Worm (Caenorhabditis elegans): ENCODE data around the gene wrt-1.
A peak's percentile ranks its signal among the peaks of the same experiment; 100 is the strongest.

wrt-1 gene

DNA sequence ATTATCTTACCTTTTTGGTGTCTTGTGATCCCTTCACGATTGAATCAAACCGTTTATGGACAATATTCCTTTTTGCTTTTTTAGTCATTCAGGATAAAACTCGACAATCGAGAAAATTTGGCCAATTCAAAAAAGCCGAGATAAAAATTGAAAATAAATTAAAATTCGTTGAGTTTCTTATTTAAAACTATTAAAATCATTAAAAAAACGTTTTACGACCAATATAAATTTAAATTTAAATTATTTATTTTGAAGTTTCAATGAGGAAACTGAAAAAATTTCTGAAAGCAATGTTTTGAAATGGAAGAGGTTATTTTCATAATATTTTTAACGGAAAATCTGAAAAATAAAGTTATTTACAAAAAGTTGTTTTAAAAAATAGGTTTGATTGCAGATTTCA is 7.5 kb upstream of the wrt-1 start, which contains the start of gene ZK1290.15:
Gene ZK1290.15, plus strand, starts transcription at position 301 of the 400 bp plus-strand sequence.
- no peak for TF ChIP-seq odd-2 (tag; optimal IDR thresholded peaks at IDR 0.05)
- TF ChIP-seq nhr-11 (tag; optimal IDR thresholded peaks at IDR 0.05), result no peak
- TF ChIP-seq lin-11 (tag; optimal IDR thresholded peaks at IDR 0.05), result no peak
- TF ChIP-seq ahr-1 (tag; optimal IDR thresholded peaks at IDR 0.05), result no peak
- no peak for TF ChIP-seq pros-1 (tag; optimal IDR thresholded peaks at IDR 0.05)
- no peak for TF ChIP-seq sox-2 (GFP tag; IDR thresholded peaks at IDR 0.05)
- TF ChIP-seq ceh-45 (GFP tag; IDR thresholded peaks at IDR 0.05), result no peak
- no peak for TF ChIP-seq pag-3 (tag; optimal IDR thresholded peaks at IDR 0.05; ENCODE audit: borderline replicate concordance)
- no peak for TF ChIP-seq C38D4.7 (GFP tag; optimal IDR thresholded peaks at IDR 0.05)
- TF ChIP-seq unc-3 (GFP tag; conservative IDR thresholded peaks at IDR 0.05), result no peak
- no peak for TF ChIP-seq unc-3 (tag; optimal IDR thresholded peaks at IDR 0.05)
- TF ChIP-seq pat-9 (tag; optimal IDR thresholded peaks at IDR 0.05), result no peak
- TF ChIP-seq tbx-7 (tag; optimal IDR thresholded peaks at IDR 0.05), result no peak
- TF ChIP-seq lim-6 (tag; optimal IDR thresholded peaks at IDR 0.05), result no peak
- no peak for TF ChIP-seq dve-1 (tag; optimal IDR thresholded peaks at IDR 0.05)
- no peak for TF ChIP-seq ceh-31 (tag; optimal IDR thresholded peaks at IDR 0.05)
- no peak for TF ChIP-seq ceh-22 (tag; optimal IDR thresholded peaks at IDR 0.05)
- no peak for TF ChIP-seq hlh-15 (tag; optimal IDR thresholded peaks at IDR 0.05)
- no peak for TF ChIP-seq gmeb-2 (tag; optimal IDR thresholded peaks at IDR 0.05)
- TF ChIP-seq fkh-10 (GFP tag; optimal IDR thresholded peaks at IDR 0.05), result no peak

DNA sequence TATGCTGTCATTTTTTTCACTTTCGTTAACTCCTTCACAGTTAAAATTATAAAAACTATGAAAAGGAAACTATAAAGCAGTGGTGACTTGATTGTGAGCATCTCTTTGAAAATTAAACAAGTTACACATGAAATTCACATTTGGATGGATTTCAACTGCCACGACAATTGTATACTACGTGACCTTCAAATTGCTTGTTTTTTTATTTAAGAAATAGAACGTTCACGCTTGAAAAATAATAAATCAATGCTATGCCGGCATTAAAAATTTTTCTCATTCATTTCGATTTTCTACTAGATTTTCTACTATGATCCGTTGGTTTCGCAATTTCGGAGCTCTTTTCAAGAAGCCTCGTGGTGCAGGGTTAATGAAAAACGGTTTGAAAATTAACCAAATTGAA is 5.3 kb upstream of the wrt-1 start, which contains the start of the genes ZK1290.7 and rnh-1.1:
Gene ZK1290.7, minus strand, starts transcription at position 101 of the 400 bp plus-strand sequence.
Gene rnh-1.1, plus strand, starts transcription at position 281 of the 400 bp plus-strand sequence.
- no peak for TF ChIP-seq ztf-16 (tag; optimal IDR thresholded peaks at IDR 0.05)

DNA sequence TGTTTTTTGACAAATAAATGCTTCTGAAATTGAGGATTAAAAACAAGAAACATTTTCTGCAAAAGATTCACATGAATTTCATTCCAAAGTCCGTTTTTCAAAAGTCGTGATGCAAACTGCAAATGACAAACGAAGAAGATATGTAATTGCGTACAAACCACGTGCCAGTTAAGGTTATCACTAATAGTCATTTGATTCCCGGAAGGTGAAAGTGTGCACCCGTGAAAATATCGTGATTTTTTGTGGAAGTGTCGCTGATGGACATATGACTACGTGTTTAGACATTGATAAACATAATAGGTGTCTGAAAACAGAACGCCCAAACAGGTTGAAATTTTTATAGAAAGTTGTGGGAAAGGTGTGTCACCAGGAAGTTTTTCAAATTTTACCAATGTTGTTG is 2.6 kb upstream of the wrt-1 start:
- no peak for TF ChIP-seq npax-4 (tag; optimal IDR thresholded peaks at IDR 0.05)
- no peak for TF ChIP-seq unc-3 (GFP tag; conservative IDR thresholded peaks at IDR 0.05)
- no peak for TF ChIP-seq unc-3 (tag; optimal IDR thresholded peaks at IDR 0.05)

DNA sequence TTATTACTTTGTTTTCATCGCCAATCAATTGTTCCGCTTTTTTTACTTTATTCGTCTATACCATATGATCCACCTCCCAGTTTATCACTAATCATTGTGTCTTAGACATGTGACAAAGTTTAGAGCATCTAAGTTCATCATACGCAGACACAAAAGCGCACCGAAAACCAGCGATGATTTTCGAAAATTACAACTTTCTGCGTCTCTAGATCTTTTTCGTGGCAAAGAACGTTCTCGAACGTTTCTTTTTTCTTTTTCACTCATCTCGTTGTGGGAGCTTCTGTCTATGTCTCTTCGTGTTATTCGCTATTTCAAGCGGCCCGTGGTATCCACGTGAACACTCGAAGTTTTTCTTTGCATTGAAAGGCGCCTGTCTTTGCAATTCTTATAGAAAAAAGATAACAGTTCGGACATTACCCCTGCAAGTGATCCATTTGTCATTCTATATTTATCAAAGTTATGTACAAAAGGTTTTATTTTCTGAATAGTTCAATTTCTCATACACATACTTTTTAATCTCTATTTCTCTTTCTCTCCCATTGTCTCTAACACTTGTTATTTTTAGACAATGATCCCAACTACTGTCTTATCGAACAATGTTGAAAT is 1.6 kb upstream of the wrt-1 start, which contains the start of gene ZK1290.5:
Gene ZK1290.5, plus strand, starts transcription at position 566 of the 606 bp plus-strand sequence.
- peak; percentile 54 for TF ChIP-seq rnt-1 (tag; optimal IDR thresholded peaks at IDR 0.05)
- no peak for TF ChIP-seq unc-42 (tag; optimal IDR thresholded peaks at IDR 0.05)
- peak; percentile 50 for TF ChIP-seq nfya-1 (tag; optimal IDR thresholded peaks at IDR 0.05)
- no peak for TF ChIP-seq zip-5 (tag; optimal IDR thresholded peaks at IDR 0.05)
- TF ChIP-seq ceh-18 (tag; optimal IDR thresholded peaks at IDR 0.05), result peak; percentile 84
- TF ChIP-seq hlh-30 (tag; optimal IDR thresholded peaks at IDR 0.05; ENCODE audit: insufficient read depth), result peak; percentile 61
- peak; percentile 18 for TF ChIP-seq ets-4 (tag; optimal IDR thresholded peaks at IDR 0.05)
- TF ChIP-seq F13H6.1 (tag; optimal IDR thresholded peaks at IDR 0.05), result peak; percentile 10
- peak; percentile 69 for TF ChIP-seq unc-55 (GFP tag; optimal IDR thresholded peaks at IDR 0.05)

DNA sequence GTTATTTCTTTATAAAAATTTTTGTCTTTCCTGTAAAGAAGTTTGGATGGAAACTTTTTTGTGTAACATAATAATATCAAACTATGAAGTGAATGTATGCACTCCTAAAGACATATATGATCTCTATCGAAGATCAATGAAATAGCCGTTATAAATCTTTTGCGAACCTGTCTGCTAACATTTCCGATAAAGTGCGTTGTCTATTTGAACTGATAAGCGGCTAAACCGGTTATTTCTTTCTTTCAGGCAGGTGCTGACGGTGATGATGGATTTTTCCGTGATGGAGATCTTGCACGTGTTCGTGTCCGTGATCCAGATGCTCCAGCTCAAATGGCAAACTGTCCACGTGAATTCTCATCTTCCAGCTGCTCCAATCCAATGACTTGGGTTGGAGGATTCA is 682 bp downstream of the wrt-1 start:
- TF ChIP-seq hlh-15 (tag; optimal IDR thresholded peaks at IDR 0.05) (no peak), ceh-14 (tag; optimal IDR thresholded peaks at IDR 0.05) (no peak), pha-2 (tag; optimal IDR thresholded peaks at IDR 0.05) (no peak), odd-2 (tag; optimal IDR thresholded peaks at IDR 0.05) (no peak), hlh-8 (tag; optimal IDR thresholded peaks at IDR 0.05) (no peak), hlh-6 (tag; optimal IDR thresholded peaks at IDR 0.05) (no peak), ahr-1 (tag; optimal IDR thresholded peaks at IDR 0.05) (no peak), elt-4 (tag; optimal IDR thresholded peaks at IDR 0.05) (no peak), nhr-232 (tag; optimal IDR thresholded peaks at IDR 0.05) (no peak), ceh-2 (tag; optimal IDR thresholded peaks at IDR 0.05) (no peak), ceh-24 (tag; optimal IDR thresholded peaks at IDR 0.05) (no peak), pat-9 (tag; optimal IDR thresholded peaks at IDR 0.05) (no peak), ceh-22 (tag; optimal IDR thresholded peaks at IDR 0.05) (no peak), hlh-13 (GFP tag; optimal IDR thresholded peaks at IDR 0.05) (no peak), ref-2 (tag; optimal IDR thresholded peaks at IDR 0.05) (no peak), tbx-7 (tag; optimal IDR thresholded peaks at IDR 0.05) (no peak), nhr-11 (tag; optimal IDR thresholded peaks at IDR 0.05) (no peak), lim-6 (tag; optimal IDR thresholded peaks at IDR 0.05) (no peak)

All from whole organism, late embryonic.